Fruit fly (Drosophila melanogaster): ENCODE data around the gene sens-2.

Gene sens-2

dm6 chr2L:6819230-6820049 is 2.3 kb upstream of the sens-2 start (continued):
- TF ChIP-seq Doc3 (GFP tag; IDR thresholded peaks at IDR 0.05; ENCODE audit: partially characterized antibody) (no peak), schlank (tag; optimal IDR thresholded peaks at IDR 0.05) (no peak), CG18599 (GFP tag; optimal IDR thresholded peaks at IDR 0.05) (peak; percentile 27), CG18619 (GFP tag; optimal IDR thresholded peaks at IDR 0.05) (peak; percentile 27), bowl (GFP tag; IDR thresholded peaks at IDR 0.05) (no peak), CG14441 (GFP tag; IDR thresholded peaks at IDR 0.05) (no peak), CG11723 (GFP tag; optimal IDR thresholded peaks at IDR 0.05) (no peak), esg (GFP tag; conservative IDR thresholded peaks at IDR 0.05) (no peak; the same call in 1 of the 2 replicates), gem (tag; optimal IDR thresholded peaks at IDR 0.05) (peak; percentile 66), CG11085 (GFP tag; IDR thresholded peaks at IDR 0.05) (no peak), tx (GFP tag; optimal IDR thresholded peaks at IDR 0.05) (peak; percentile 10), Xbp1 (GFP tag; optimal IDR thresholded peaks at IDR 0.05) (peak; percentile 33), CG14667 (GFP tag; IDR thresholded peaks at IDR 0.05) (0 out of 2 replicates have a peak, but pooled peaks have one; percentile 9), CG4404 (GFP tag; IDR thresholded peaks at IDR 0.05) (0 out of 2 replicates have a peak, but pooled peaks have one; percentile 15), CG1832 (GFP tag; optimal IDR thresholded peaks at IDR 0.05) (no peak), CG8924 (tag; optimal IDR thresholded peaks at IDR 0.05) (peak; percentile 40), rib (GFP tag; IDR thresholded peaks at IDR 0.05) (no peak), p53 (GFP tag; optimal IDR thresholded peaks at IDR 0.05) (no peak), Gug (GFP tag; IDR thresholded peaks at IDR 0.05) (no peak; the same call in 3 of the 4 replicates), Lhr (GFP tag; optimal IDR thresholded peaks at IDR 0.05) (no peak), CG7745 (tag; optimal IDR thresholded peaks at IDR 0.05) (no peak), Atf3 (GFP tag; optimal IDR thresholded peaks at IDR 0.05) (no peak), CG17802 (tag; optimal IDR thresholded peaks at IDR 0.05) (no peak), dpn (GFP tag; optimal IDR thresholded peaks at IDR 0.05) (peak in 1 of 2 experiments; percentile 10), gt (GFP tag; IDR thresholded peaks at IDR 0.05) (no peak), NFAT (GFP tag; IDR thresholded peaks at IDR 0.05) (no peak), Ets97D (GFP tag; optimal IDR thresholded peaks at IDR 0.05) (no peak), btn (GFP tag; optimal IDR thresholded peaks at IDR 0.05) (no peak), cas (GFP tag; IDR thresholded peaks at IDR 0.05) (no peak), PHDP (tag; optimal IDR thresholded peaks at IDR 0.05) (peak; percentile 22), MTF-1 (GFP tag; optimal IDR thresholded peaks at IDR 0.05; ENCODE audit: borderline replicate concordance) (no peak), bcd (GFP tag; optimal IDR thresholded peaks at IDR 0.05) (peak; percentile 37), Dref (GFP tag; IDR thresholded peaks at IDR 0.05) (no peak), Optix (GFP tag; IDR thresholded peaks at IDR 0.05) (no peak), phol (tag; optimal IDR thresholded peaks at IDR 0.05) (peak; percentile 65), CG4820 (GFP tag; optimal IDR thresholded peaks at IDR 0.05) (peak; percentile 27), CG10654 (GFP tag; optimal IDR thresholded peaks at IDR 0.05) (no peak), tgo (GFP tag; IDR thresholded peaks at IDR 0.05) (0 out of 3 replicates have a peak, but pooled peaks have one; percentile 15), B-H2 (GFP tag; optimal IDR thresholded peaks at IDR 0.05) (no peak), hb (GFP tag; IDR thresholded peaks at IDR 0.05; ENCODE audit: partially characterized antibody) (no peak), sens-2 (GFP tag; IDR thresholded peaks at IDR 0.05) (peak; percentile 95), nmo (GFP tag; optimal IDR thresholded peaks at IDR 0.05) (peak; percentile 66), sd (tag; optimal IDR thresholded peaks at IDR 0.05) (peak; percentile 58), repo (GFP tag; optimal IDR thresholded peaks at IDR 0.05) (no peak), gce (GFP tag; IDR thresholded peaks at IDR 0.05) (no peak), Ada2b (GFP tag; IDR thresholded peaks at IDR 0.05) (no peak), Usf (GFP tag; optimal IDR thresholded peaks at IDR 0.05) (peak; percentile 8), CG12236 (GFP tag; optimal IDR thresholded peaks at IDR 0.05) (no peak), ranshi (GFP tag; IDR thresholded peaks at IDR 0.05) (no peak)

Data from whole organism, embryonic.